Worm (Caenorhabditis elegans) whole organism, L4/young adult: ENCODE data around the gene C13E3.1.

Experiments used
- W03F9.2 ChIP-seq: fragments of 150-350 bp; optimal IDR thresholded peaks from 2 replicates; lab custom pipeline; 2014; ENCODE audit warnings: missing biosample characterization, missing genetic modification characterization
- dao-5 ChIP-seq: sonication (generic microtip); optimal IDR thresholded peaks from 2 replicates; lab custom pipeline; 2016; ENCODE audit warnings: missing genotype, missing genetic modification characterization, moderate library complexity, missing compliant biosample characterization

DNA sequence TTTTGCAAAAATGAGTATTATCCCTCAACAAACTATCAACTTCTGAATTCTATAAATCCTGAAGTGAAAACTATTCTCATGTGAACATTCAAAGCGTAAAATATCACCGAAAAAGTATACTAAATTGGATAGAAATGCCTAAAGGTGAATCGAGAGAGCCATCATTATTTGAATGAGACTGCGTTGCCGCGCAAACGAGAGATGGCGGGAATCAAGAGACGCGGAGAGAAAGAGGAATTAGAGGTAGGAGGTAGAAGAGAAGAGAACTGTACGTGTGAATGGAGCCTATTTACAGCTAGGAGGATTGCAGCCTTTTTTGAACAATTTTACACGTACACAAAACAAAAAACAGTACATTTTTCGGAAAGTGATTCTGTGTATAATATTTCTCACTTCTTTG, 33.4 kb upstream of the C13E3.1 start:
- no peak for TF ChIP-seq W03F9.2 (tag; lab: Kevin White, UChicago)
- no peak for TF ChIP-seq dao-5 (tag; lab: Kevin White, UChicago)
